Fruit fly (Drosophila melanogaster) whole organism, wandering third instar larva: ENCODE results near the gene CG46435.

ENCODE experiments used
- Abd-B ChIP-seq: fragments of >200 bp; optimal IDR thresholded peaks from 2 replicates; lab custom pipeline; 2017; ENCODE audit warnings: missing biosample characterization, missing genetic modification characterization
- CG32264 ChIP-seq: fragments of 200-800 bp; sonication (Bioruptor generic); optimal IDR thresholded peaks from 2 replicates; lab custom pipeline; 2016; ENCODE audit warnings: missing biosample characterization, missing genetic modification characterization
- CG9705 ChIP-seq: fragments of 200-800 bp; sonication (Bioruptor generic); optimal IDR thresholded peaks from 2 replicates; lab custom pipeline; 2018; ENCODE audit warnings: missing biosample characterization, mild to moderate bottlenecking, missing genetic modification characterization
- CrebA ChIP-seq: fragments of 200-800 bp; sonication (Bioruptor generic); optimal IDR thresholded peaks from 2 replicates; lab custom pipeline; 2016; ENCODE audit warnings: missing biosample characterization, mild to moderate bottlenecking, missing genetic modification characterization, borderline replicate concordance
- Dfd ChIP-seq: fragments of >200 bp; optimal IDR thresholded peaks from 2 replicates; lab custom pipeline; 2017; ENCODE audit warnings: missing biosample characterization, missing genetic modification characterization
- Dif ChIP-seq: fragments of 200-275, 200-300 bp; sonication (Bioruptor generic); optimal IDR thresholded peaks from 2 replicates; lab custom pipeline; 2018; ENCODE audit warnings: missing biosample characterization, missing genetic modification characterization; ENCODE audit not compliant: partially characterized antibody
- GATAd ChIP-seq: sonication (Bioruptor generic); optimal IDR thresholded peaks from 2 replicates; lab custom pipeline; 2016; ENCODE audit warnings: missing biosample characterization, missing genetic modification characterization
- HLH106 ChIP-seq: fragments of 200-800 bp; optimal IDR thresholded peaks from 3 replicates; lab custom pipeline; 2019; ENCODE audit warnings: missing biosample characterization, mild to moderate bottlenecking, missing genetic modification characterization, moderate library complexity
- Hnf4 ChIP-seq: fragments of 200-800 bp; sonication (Bioruptor generic); optimal IDR thresholded peaks from 2 replicates; lab custom pipeline; 2016; ENCODE audit warnings: missing biosample characterization, mild to moderate bottlenecking, missing genetic modification characterization
- Hr83 ChIP-seq: fragments of 200-300 bp; sonication (Bioruptor generic); optimal IDR thresholded peaks from 2 replicates; lab custom pipeline; 2016; ENCODE audit warnings: missing biosample characterization, mild to moderate bottlenecking, missing genetic modification characterization, moderate library complexity; ENCODE audit not compliant: poor library complexity, severe bottlenecking
- Jra ChIP-seq: sonication (Bioruptor generic); optimal IDR thresholded peaks from 2 replicates; lab custom pipeline; 2016; ENCODE audit warnings: missing biosample characterization, missing genetic modification characterization
- Mio ChIP-seq: sonication (Bioruptor generic); optimal IDR thresholded peaks from 2 replicates; lab custom pipeline; 2016; ENCODE audit warnings: missing biosample characterization, missing genetic modification characterization
- Myc ChIP-seq: fragments of >200 bp; optimal IDR thresholded peaks from 2 replicates; lab custom pipeline; 2017
- N ChIP-seq: fragments of >200 bp; optimal IDR thresholded peaks from 2 replicates; lab custom pipeline; 2018; ENCODE audit warnings: missing biosample characterization, missing external identifiers, missing genetic modification characterization
- OdsH ChIP-seq: fragments of 200-800 bp; sonication (Bioruptor generic); optimal IDR thresholded peaks from 2 replicates; lab custom pipeline; 2016; ENCODE audit warnings: missing biosample characterization, mild to moderate bottlenecking, missing genetic modification characterization
- Rel ChIP-seq, 2 experiments: fragments of 200-800 bp; sonication (Bioruptor generic) in 1 of 2; optimal IDR thresholded peaks; 2 replicates in 1 of 2; 3 replicates in 1 of 2; lab custom pipeline; 2016 to 2019; ENCODE audit warnings: mild to moderate bottlenecking in 2 of 2, missing biosample characterization in 2 of 2, missing genetic modification characterization in 2 of 2, moderate library complexity in 1 of 2
- Sp1 ChIP-seq: fragments of 200-800 bp; sonication (Bioruptor generic); optimal IDR thresholded peaks from 3 replicates; lab custom pipeline; 2019; ENCODE audit warnings: missing biosample characterization, mild to moderate bottlenecking, missing genetic modification characterization, moderate library complexity
- Vsx2 ChIP-seq: fragments of 200-300, 225-300 bp; sonication (Bioruptor generic); optimal IDR thresholded peaks from 2 replicates; lab custom pipeline; 2018; ENCODE audit warnings: missing biosample characterization, missing genetic modification characterization; ENCODE audit not compliant: partially characterized antibody
- br ChIP-seq: fragments of 200-800 bp; sonication (Bioruptor generic); optimal IDR thresholded peaks from 2 replicates; lab custom pipeline; 2016; ENCODE audit warnings: missing biosample characterization, missing genetic modification characterization
- brk ChIP-seq: fragments of 200-800 bp; sonication (Bioruptor generic); optimal IDR thresholded peaks from 2 replicates; lab custom pipeline; 2016; ENCODE audit warnings: missing biosample characterization, mild to moderate bottlenecking, missing genetic modification characterization
- dl ChIP-seq, 2 experiments: fragments of 175-275, 200-275 bp in 1 of 2; fragments of 200-275 bp in 1 of 2; sonication (Bioruptor generic); optimal IDR thresholded peaks; lab custom pipeline; 2018; ENCODE audit warnings: mild to moderate bottlenecking in 2 of 2, missing biosample characterization in 2 of 2, missing genetic modification characterization in 2 of 2, moderate library complexity in 2 of 2; ENCODE audit not compliant: partially characterized antibody in 2 of 2, insufficient read depth in 1 of 2
- dmrt93B ChIP-seq: fragments of 200-800 bp; sonication (Bioruptor generic); optimal IDR thresholded peaks from 2 replicates; lab custom pipeline; 2018; ENCODE audit warnings: missing biosample characterization, mild to moderate bottlenecking, missing genetic modification characterization
- dsf ChIP-seq: sonication (Bioruptor generic); optimal IDR thresholded peaks from 2 replicates; lab custom pipeline; 2016; ENCODE audit warnings: missing biosample characterization, missing genetic modification characterization, borderline replicate concordance
- ey ChIP-seq: fragments of 200-800 bp; sonication (Bioruptor generic); optimal IDR thresholded peaks from 2 replicates; lab custom pipeline; 2016; ENCODE audit warnings: missing biosample characterization, missing genetic modification characterization
- foxo ChIP-seq, 2 experiments: fragments of 200-800 bp; sonication (Bioruptor generic); optimal IDR thresholded peaks; 2 replicates in 1 of 2; 3 replicates in 1 of 2; lab custom pipeline; 2016 to 2017; ENCODE audit warnings: missing biosample characterization in 2 of 2, missing genetic modification characterization in 2 of 2
- fru ChIP-seq: fragments of 200-800 bp; sonication (Bioruptor generic); optimal IDR thresholded peaks from 3 replicates; lab custom pipeline; 2016; ENCODE audit warnings: missing biosample characterization, mild to moderate bottlenecking, missing genetic modification characterization
- h ChIP-seq: fragments of 200-800 bp; sonication (Bioruptor generic); optimal IDR thresholded peaks from 3 replicates; lab custom pipeline; 2016; ENCODE audit warnings: missing biosample characterization, mild to moderate bottlenecking, missing genetic modification characterization
- jim ChIP-seq: fragments of 175-275, 200-325 bp; sonication (Bioruptor generic); optimal IDR thresholded peaks from 2 replicates; lab custom pipeline; 2016; ENCODE audit warnings: missing biosample characterization, mild to moderate bottlenecking, missing genetic modification characterization
- psq ChIP-seq: fragments of 200-800 bp; sonication (Bioruptor generic); optimal IDR thresholded peaks from 3 replicates; lab custom pipeline; 2017; ENCODE audit warnings: missing biosample characterization, mild to moderate bottlenecking, missing genetic modification characterization, moderate library complexity
- rgr ChIP-seq: fragments of 200-800 bp; sonication (Bioruptor generic); optimal IDR thresholded peaks from 3 replicates; lab custom pipeline; 2016; ENCODE audit warnings: missing biosample characterization, mild to moderate bottlenecking, missing genetic modification characterization
- sage ChIP-seq: fragments of 200-800 bp; sonication (Bioruptor generic); optimal IDR thresholded peaks from 2 replicates; lab custom pipeline; 2016; ENCODE audit warnings: missing biosample characterization, mild to moderate bottlenecking, missing genetic modification characterization
- sv ChIP-seq: fragments of 200-800 bp; sonication (Bioruptor generic); optimal IDR thresholded peaks from 3 replicates; lab custom pipeline; 2016; ENCODE audit warnings: missing biosample characterization, missing genetic modification characterization
- tai ChIP-seq: sonication (Bioruptor generic); optimal IDR thresholded peaks from 2 replicates; lab custom pipeline; 2016; ENCODE audit warnings: missing biosample characterization, missing genetic modification characterization
- usp ChIP-seq: fragments of >200 bp; optimal IDR thresholded peaks from 2 replicates; lab custom pipeline; 2017; ENCODE audit warnings: missing biosample characterization, missing genetic modification characterization
- woc ChIP-seq: sonication (Bioruptor generic); optimal IDR thresholded peaks from 2 replicates; lab custom pipeline; 2016; ENCODE audit warnings: missing biosample characterization, mild to moderate bottlenecking, missing genetic modification characterization

The CG46435 gene

DNA sequence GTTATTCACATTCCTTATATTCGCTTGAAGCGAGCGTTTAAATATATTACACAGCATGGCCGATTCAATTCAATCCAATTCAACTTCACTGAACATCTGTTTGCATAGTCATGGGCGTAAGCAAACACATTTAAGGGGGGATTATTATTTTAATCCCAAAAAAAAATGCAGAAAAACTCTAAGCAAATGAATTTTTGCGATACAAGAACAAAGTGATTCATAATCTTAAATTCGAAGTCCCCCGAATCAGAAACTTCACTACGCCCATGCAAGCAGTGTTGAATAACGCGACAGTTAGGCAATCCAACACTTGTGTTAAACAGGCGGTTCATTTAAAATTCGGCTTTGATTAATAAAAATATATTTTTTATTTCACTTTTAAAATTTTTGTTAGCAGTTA, 45.5 kb downstream of the CG46435 start, which contains the start of gene CG14100:
TSS of gene CG14100 (minus strand) at position 103 of the 400 bp plus-strand sequence.
- TF ChIP-seq Rel (GFP tag; optimal IDR thresholded peaks at IDR 0.05; lab: Kevin White, UChicago) (peak; percentile 99), Rel (tag; optimal IDR thresholded peaks at IDR 0.05; lab: Kevin White, UChicago) (peak; percentile 98), tai (GFP tag; lab: Kevin White, UChicago) (no peak), GATAd (peak; percentile 100), usp (no peak), Vsx2 (GFP tag; lab: Kevin White, UChicago) (no peak), dl (GFP tag; optimal IDR thresholded peaks at IDR 0.05; lab: Kevin White, UChicago; ENCODE audit: insufficient read depth in 1 of 2, partially characterized antibody in 2 of 2) (no peak), foxo (GFP tag; optimal IDR thresholded peaks at IDR 0.05; lab: Kevin White, UChicago) (peak; percentile 100), jim (GFP tag; lab: Kevin White, UChicago) (peak; percentile 100), Dfd (GFP tag; lab: Kevin White, UChicago) (peak; percentile 99), br (GFP tag; lab: Kevin White, UChicago) (peak; percentile 100), Jra (GFP tag; lab: Kevin White, UChicago) (peak; percentile 100), Hr83 (GFP tag; lab: Kevin White, UChicago) (peak; percentile 100), h (GFP tag; lab: Kevin White, UChicago) (peak; percentile 100), Abd-B (GFP tag; lab: Kevin White, UChicago) (no peak), rgr (peak; percentile 100), fru (GFP tag; lab: Kevin White, UChicago) (peak; percentile 100), OdsH (peak; percentile 100), N (GFP tag; lab: Kevin White, UChicago) (no peak), sage (GFP tag; lab: Kevin White, UChicago) (peak; percentile 100), woc (peak; percentile 100), sv (GFP tag; lab: Kevin White, UChicago) (peak; percentile 100), brk (peak; percentile 99), HLH106 (tag; lab: Kevin White, UChicago) (peak; percentile 100), ey (GFP tag; lab: Kevin White, UChicago) (peak; percentile 100), dmrt93B (GFP tag; lab: Kevin White, UChicago) (peak; percentile 100), Sp1 (GFP tag; lab: Kevin White, UChicago) (peak; percentile 100), CG9705 (GFP tag; lab: Kevin White, UChicago) (peak; percentile 100), Dif (GFP tag; lab: Kevin White, UChicago) (no peak), Hnf4 (GFP tag; lab: Kevin White, UChicago) (peak; percentile 100), CrebA (GFP tag; lab: Kevin White, UChicago) (no peak), Mio (GFP tag; lab: Kevin White, UChicago) (peak; percentile 98), dsf (GFP tag; lab: Kevin White, UChicago) (peak; percentile 99), CG32264 (peak; percentile 100), Myc (lab: Kevin White, UChicago) (no peak), psq (GFP tag; lab: Kevin White, UChicago) (peak; percentile 100)
